Worm (Caenorhabditis elegans): Measurements from ENCODE around the gene irld-1.

- TF ChIP-seq mdl-1 (tag; optimal IDR thresholded peaks at IDR 0.05) (no peak), zip-2 (tag; optimal IDR thresholded peaks at IDR 0.05) (no peak), lin-13 (GFP tag; optimal IDR thresholded peaks at IDR 0.05) (no peak), snpc-4 (tag; optimal IDR thresholded peaks at IDR 0.05) (no peak), hlh-11 (tag; optimal IDR thresholded peaks at IDR 0.05) (no peak), unc-62 (GFP tag; optimal IDR thresholded peaks at IDR 0.05 in 1 of 2) (peak in 1 of 2 experiments; percentile 30), unc-62 (tag; optimal IDR thresholded peaks at IDR 0.05) (no peak)
These were observed 28.0 kb downstream of the irld-1 start, which contains the start of gene grl-13 for ce11 chrV:4364517-4364916.

All from whole organism, L4 larva.